Worm (Caenorhabditis elegans): ENCODE measurements around the gene C34F11.2.

C34F11.2 gene

ce11 chrII:5220648-5221047, 8.6 kb downstream of the C34F11.2 start:
- TF ChIP-seq unc-42 (tag; optimal IDR thresholded peaks at IDR 0.05) (no peak), ceh-2 (tag; optimal IDR thresholded peaks at IDR 0.05) (no peak), gmeb-2 (tag; optimal IDR thresholded peaks at IDR 0.05) (no peak), hlh-8 (tag; optimal IDR thresholded peaks at IDR 0.05) (no peak), pax-1 (tag; optimal IDR thresholded peaks at IDR 0.05) (no peak), nhr-11 (tag; optimal IDR thresholded peaks at IDR 0.05) (no peak), sox-4 (tag; optimal IDR thresholded peaks at IDR 0.05) (no peak), K02D7.2 (tag; optimal IDR thresholded peaks at IDR 0.05) (no peak), F13H6.1 (tag; optimal IDR thresholded peaks at IDR 0.05) (no peak), fax-1 (tag; optimal IDR thresholded peaks at IDR 0.05) (no peak), hlh-15 (tag; optimal IDR thresholded peaks at IDR 0.05) (no peak), ceh-14 (tag; optimal IDR thresholded peaks at IDR 0.05) (no peak), pha-4 (tag; optimal IDR thresholded peaks at IDR 0.05) (no peak), fkh-6 (tag; optimal IDR thresholded peaks at IDR 0.05) (no peak)

- TF ChIP-seq ceh-9 (tag; optimal IDR thresholded peaks at IDR 0.05) = no peak
- no peak for TF ChIP-seq tbx-2 (tag; optimal IDR thresholded peaks at IDR 0.05)
- no peak for TF ChIP-seq zip-5 (tag; optimal IDR thresholded peaks at IDR 0.05)
- TF ChIP-seq hlh-30 (tag; optimal IDR thresholded peaks at IDR 0.05; ENCODE audit: insufficient read depth) = no peak
- peak; percentile 0 for TF ChIP-seq ceh-18 (tag; optimal IDR thresholded peaks at IDR 0.05)
- TF ChIP-seq dmd-4 (tag; optimal IDR thresholded peaks at IDR 0.05; ENCODE audit: borderline replicate concordance) = no peak
- TF ChIP-seq eyg-1 (tag; optimal IDR thresholded peaks at IDR 0.05) = no peak
- TF ChIP-seq ceh-22 (tag; optimal IDR thresholded peaks at IDR 0.05) = no peak
- no peak for TF ChIP-seq pag-3 (tag; optimal IDR thresholded peaks at IDR 0.05; ENCODE audit: borderline replicate concordance)
- TF ChIP-seq T23F11.4 (GFP tag; optimal IDR thresholded peaks at IDR 0.05) = no peak
- no peak for TF ChIP-seq K02D7.2 (tag; optimal IDR thresholded peaks at IDR 0.05)
- no peak for TF ChIP-seq unc-86 (tag; optimal IDR thresholded peaks at IDR 0.05)
- no peak for TF ChIP-seq ceh-19 (GFP tag; optimal IDR thresholded peaks at IDR 0.05)
- peak; percentile 77 for TF ChIP-seq unc-55 (GFP tag; optimal IDR thresholded peaks at IDR 0.05)
- no peak for TF ChIP-seq ets-4 (tag; optimal IDR thresholded peaks at IDR 0.05)
- no peak for TF ChIP-seq ceh-48 (tag; optimal IDR thresholded peaks at IDR 0.05)
- TF ChIP-seq unc-3 (GFP tag; conservative IDR thresholded peaks at IDR 0.05) = no peak
- no peak for TF ChIP-seq unc-3 (tag; optimal IDR thresholded peaks at IDR 0.05)
- TF ChIP-seq pha-4 (tag; optimal IDR thresholded peaks at IDR 0.05) = no peak
- no peak for TF ChIP-seq ref-2 (tag; optimal IDR thresholded peaks at IDR 0.05)
- TF ChIP-seq ceh-14 (tag; optimal IDR thresholded peaks at IDR 0.05) = no peak
- TF ChIP-seq nfya-1 (tag; optimal IDR thresholded peaks at IDR 0.05) = peak; percentile 26
- peak; percentile 21 for TF ChIP-seq rnt-1 (tag; optimal IDR thresholded peaks at IDR 0.05)
- TF ChIP-seq sdc-2 (tag; optimal IDR thresholded peaks at IDR 0.05) = no peak
- TF ChIP-seq ttx-3 (tag; optimal IDR thresholded peaks at IDR 0.05) = no peak
- no peak for TF ChIP-seq pat-9 (tag; optimal IDR thresholded peaks at IDR 0.05)
- no peak for TF ChIP-seq dve-1 (tag; optimal IDR thresholded peaks at IDR 0.05)
- TF ChIP-seq C08G9.2 (tag; optimal IDR thresholded peaks at IDR 0.05) = no peak
- TF ChIP-seq hlh-8 (tag; optimal IDR thresholded peaks at IDR 0.05) = no peak
- no peak for TF ChIP-seq Y22D7AL.16 (tag; optimal IDR thresholded peaks at IDR 0.05)
These were observed 10.8 kb downstream of the C34F11.2 start for ce11 chrII:5222830-5223229.

ce11 chrII:5225284-5225683, 13.2 kb downstream of the C34F11.2 start, which contains the start of gene dsh-1:
Gene dsh-1 (minus strand): TSS chrII:5225384.
- TF ChIP-seq Y22D7AL.16 (tag; optimal IDR thresholded peaks at IDR 0.05) = no peak
- no peak for TF ChIP-seq ceh-2 (tag; optimal IDR thresholded peaks at IDR 0.05)
- no peak for TF ChIP-seq pha-2 (tag; optimal IDR thresholded peaks at IDR 0.05)
- no peak for TF ChIP-seq ref-2 (tag; optimal IDR thresholded peaks at IDR 0.05)
- no peak for TF ChIP-seq hlh-30 (tag; optimal IDR thresholded peaks at IDR 0.05; ENCODE audit: insufficient read depth)
- TF ChIP-seq zip-5 (tag; optimal IDR thresholded peaks at IDR 0.05) = no peak

Measured in whole organism, late embryonic.